Fruit fly (Drosophila melanogaster) whole organism, embryonic: ENCODE data around the gene CNMaR.

ENCODE experiments used
- Antp ChIP-seq: fragments of 200-800 bp; sonication (Bioruptor generic); optimal IDR thresholded peaks from 3 replicates; lab custom pipeline; 2016; ENCODE audit warnings: missing biosample characterization, missing genetic modification characterization
- Atf3 ChIP-seq: fragments of 200-800 bp; sonication (Bioruptor generic); optimal IDR thresholded peaks from 3 replicates; lab custom pipeline; 2016; ENCODE audit warnings: missing biosample characterization, missing genetic modification characterization
- BEAF-32 ChIP-seq: fragments of 200-800 bp; sonication (Bioruptor generic); optimal IDR thresholded peaks from 3 replicates; lab custom pipeline; 2017; ENCODE audit warnings: missing biosample characterization, missing genetic modification characterization, mild to moderate bottlenecking, moderate library complexity, missing genetic modification reagents
- Bteb2 ChIP-seq: fragments of 200-800 bp; sonication (Bioruptor generic); optimal IDR thresholded peaks from 2 replicates; lab custom pipeline; 2016; ENCODE audit warnings: missing biosample characterization, missing genetic modification characterization
- C15 ChIP-seq: fragments of 200-800 bp; sonication (Bioruptor generic); IDR thresholded peaks from 3 replicates; pipeline ENCODE4 v1.3.6; 2022; ENCODE audit warnings: missing biosample characterization, missing genetic modification characterization
- CG10366 ChIP-seq: fragments of 200-800 bp; sonication (Bioruptor generic); IDR thresholded peaks from 2 replicates; pipeline ENCODE4 v1.3.6; 2022; ENCODE audit warnings: missing biosample characterization, missing genetic modification characterization
- CG10979 ChIP-seq: fragments of 200-800 bp; sonication (Bioruptor generic); optimal IDR thresholded peaks from 2 replicates; lab custom pipeline; 2018; ENCODE audit warnings: missing biosample characterization, mild to moderate bottlenecking, missing genetic modification characterization, moderate library complexity
- CG11723 ChIP-seq: fragments of 200-800 bp; sonication (Bioruptor generic); optimal IDR thresholded peaks from 2 replicates; lab custom pipeline; 2017; ENCODE audit warnings: missing biosample characterization, mild to moderate bottlenecking, missing genetic modification characterization
- CG14667 ChIP-seq: fragments of 200-800 bp; sonication (Bioruptor generic); IDR thresholded peaks from 2 replicates; pipeline ENCODE4 v1.3.6; 2022; ENCODE audit warnings: missing biosample characterization, missing genetic modification characterization
- CG14965 ChIP-seq: fragments of 200-800 bp; sonication (Bioruptor generic); optimal IDR thresholded peaks from 2 replicates; lab custom pipeline; 2016; ENCODE audit warnings: missing biosample characterization, missing genetic modification characterization, borderline replicate concordance
- CG15011 ChIP-seq: fragments of 200-800 bp; sonication (Bioruptor generic); optimal IDR thresholded peaks from 3 replicates; lab custom pipeline; 2018; ENCODE audit warnings: missing biosample characterization, mild to moderate bottlenecking, missing genetic modification characterization
- CG32767 ChIP-seq: fragments of 200-800 bp; sonication (Bioruptor generic); IDR thresholded peaks from 2 replicates; pipeline ENCODE4 v1.3.6; 2022; ENCODE audit warnings: missing biosample characterization, missing genetic modification characterization
- CG4424 ChIP-seq: fragments of 200-800 bp; sonication (Bioruptor generic); optimal IDR thresholded peaks from 3 replicates; lab custom pipeline; 2016; ENCODE audit warnings: missing biosample characterization, missing genetic modification characterization
- CG4617 ChIP-seq: fragments of 200-800 bp; sonication (Bioruptor generic); optimal IDR thresholded peaks from 3 replicates; lab custom pipeline; 2016; ENCODE audit warnings: missing biosample characterization, missing genetic modification characterization, borderline replicate concordance
- CG4707 ChIP-seq: fragments of 200-800 bp; sonication (Bioruptor generic); optimal IDR thresholded peaks from 2 replicates; lab custom pipeline; 2018; ENCODE audit warnings: missing biosample characterization, mild to moderate bottlenecking, missing genetic modification characterization, moderate library complexity
- CG7357 ChIP-seq: fragments of 200-800 bp; sonication (Bioruptor generic); IDR thresholded peaks from 3 replicates; pipeline ENCODE4 v1.3.6; 2022; ENCODE audit warnings: missing biosample characterization, missing genetic modification characterization
- CG8089 ChIP-seq: fragments of 200-800 bp; sonication (Bioruptor generic); optimal IDR thresholded peaks from 3 replicates; lab custom pipeline; 2016; ENCODE audit warnings: missing biosample characterization, missing genetic modification characterization
- Deaf1 ChIP-seq: fragments of 200-800 bp; optimal IDR thresholded peaks from 3 replicates; lab custom pipeline; 2019; ENCODE audit warnings: missing biosample characterization, mild to moderate bottlenecking, missing genetic modification characterization, moderate library complexity
- Dek ChIP-seq: fragments of 200-800 bp; sonication (Bioruptor generic); optimal IDR thresholded peaks from 3 replicates; lab custom pipeline; 2019; ENCODE audit warnings: missing biosample characterization, mild to moderate bottlenecking, missing genetic modification characterization, moderate library complexity
- Dll ChIP-seq: fragments of 200-800 bp; sonication (Bioruptor generic); IDR thresholded peaks from 4 replicates; pipeline ENCODE4 v1.3.6; 2022; ENCODE audit warnings: missing biosample characterization, missing genetic modification characterization; ENCODE audit not compliant: partially characterized antibody
- Gsc ChIP-seq: fragments of 200-800 bp; sonication (Bioruptor generic); IDR thresholded peaks from 2 replicates; pipeline ENCODE4 v1.3.6; 2022; ENCODE audit warnings: missing biosample characterization, missing genetic modification characterization
- Hmx ChIP-seq: fragments of 200-800 bp; sonication (Bioruptor generic); optimal IDR thresholded peaks from 2 replicates; lab custom pipeline; 2016; ENCODE audit warnings: missing biosample characterization, missing genetic modification characterization
- Lpt ChIP-seq: fragments of >200 bp; optimal IDR thresholded peaks from 2 replicates; lab custom pipeline; 2018; ENCODE audit warnings: missing biosample characterization, missing genetic modification characterization
- NC2α ChIP-seq: fragments of 200-800 bp; sonication (Bioruptor generic); optimal IDR thresholded peaks from 2 replicates; lab custom pipeline; 2016; ENCODE audit warnings: missing biosample characterization, missing genetic modification characterization
- Nf-YC ChIP-seq: fragments of 200-800 bp; optimal IDR thresholded peaks from 3 replicates; lab custom pipeline; 2019; ENCODE audit warnings: missing biosample characterization, mild to moderate bottlenecking, missing genetic modification characterization, moderate library complexity
- NfI ChIP-seq: fragments of 200-800 bp; sonication (Bioruptor generic); optimal IDR thresholded peaks from 3 replicates; lab custom pipeline; 2018; ENCODE audit warnings: missing biosample characterization, mild to moderate bottlenecking, missing genetic modification characterization, moderate library complexity
- Ptx1 ChIP-seq: fragments of 200-800 bp; sonication (Bioruptor generic); IDR thresholded peaks from 2 replicates; pipeline ENCODE4 v1.3.6; 2022; ENCODE audit warnings: missing biosample characterization, missing genetic modification characterization
- Scr ChIP-seq: fragments of 200-800 bp; sonication (Bioruptor generic); IDR thresholded peaks from 2 replicates; pipeline ENCODE4 v1.3.6; 2022; ENCODE audit warnings: missing biosample characterization, missing genetic modification characterization; ENCODE audit not compliant: partially characterized antibody
- Sry-δ ChIP-seq: fragments of 200-800 bp; sonication (Bioruptor generic); optimal IDR thresholded peaks from 2 replicates; lab custom pipeline; 2016; ENCODE audit warnings: missing biosample characterization, missing genetic modification characterization
- Tbp ChIP-seq: fragments of >200 bp; optimal IDR thresholded peaks from 2 replicates; lab custom pipeline; 2018; ENCODE audit warnings: missing biosample characterization, missing genetic modification characterization
- amos ChIP-seq: fragments of 200-800 bp; sonication (Bioruptor generic); IDR thresholded peaks from 2 replicates; pipeline ENCODE4 v1.3.6; 2022; ENCODE audit warnings: missing biosample characterization, missing genetic modification characterization; ENCODE audit not compliant: partially characterized antibody
- dmrt99B ChIP-seq: fragments of 200-800 bp; sonication (Bioruptor generic); optimal IDR thresholded peaks from 2 replicates; lab custom pipeline; 2018; ENCODE audit warnings: missing biosample characterization, mild to moderate bottlenecking, missing genetic modification characterization, moderate library complexity
- dpn ChIP-seq, 2 experiments: fragments of 200-800 bp; sonication (Bioruptor generic); optimal IDR thresholded peaks; 3 replicates each; lab custom pipeline; 2016; ENCODE audit warnings: missing biosample characterization in 2 of 2, missing genetic modification characterization in 2 of 2
- emc ChIP-seq: fragments of 200-800 bp; sonication (Bioruptor generic); optimal IDR thresholded peaks from 2 replicates; lab custom pipeline; 2016; ENCODE audit warnings: missing biosample characterization, missing genetic modification characterization
- exex ChIP-seq: fragments of 200-800 bp; sonication (Bioruptor generic); optimal IDR thresholded peaks from 4 replicates; lab custom pipeline; 2018; ENCODE audit warnings: missing biosample characterization, mild to moderate bottlenecking, missing genetic modification characterization, moderate library complexity
- hth ChIP-seq: fragments of >200 bp; optimal IDR thresholded peaks from 2 replicates; lab custom pipeline; 2017; ENCODE audit warnings: inconsistent platforms
- inv ChIP-seq: fragments of 200-800 bp; sonication (Bioruptor generic); IDR thresholded peaks from 2 replicates; pipeline ENCODE4 v1.3.6; 2022; ENCODE audit warnings: missing biosample characterization, missing genetic modification characterization; ENCODE audit not compliant: partially characterized antibody
- kay ChIP-seq: fragments of 200-800 bp; sonication (Bioruptor generic); optimal IDR thresholded peaks from 2 replicates; lab custom pipeline; 2016; ENCODE audit warnings: missing biosample characterization, missing genetic modification characterization
- knrl ChIP-seq: fragments of 200-800 bp; sonication (Bioruptor generic); IDR thresholded peaks from 3 replicates; pipeline ENCODE4 v1.3.6; 2022; ENCODE audit warnings: missing biosample characterization, missing genetic modification characterization; ENCODE audit not compliant: partially characterized antibody
- lilli ChIP-seq: fragments of 200-800 bp; sonication (Bioruptor generic); optimal IDR thresholded peaks from 3 replicates; lab custom pipeline; 2016; ENCODE audit warnings: missing biosample characterization, missing genetic modification characterization
- mam ChIP-seq: fragments of 200-800 bp; sonication (Bioruptor generic); optimal IDR thresholded peaks from 3 replicates; lab custom pipeline; 2016; ENCODE audit warnings: missing biosample characterization, missing genetic modification characterization
- prd ChIP-seq, 3 experiments: fragments of >200 bp in 2 of 3; fragments of 200-800 bp in 1 of 3; sonication (Bioruptor generic) in 1 of 3; optimal IDR thresholded peaks in 2 of 3; IDR thresholded peaks in 1 of 3; 2 replicates in 2 of 3; 3 replicates in 1 of 3; pipeline versions ENCODE4 v1.3.6 to Lab custom; 2017 to 2022; ENCODE audit warnings: missing biosample characterization in 1 of 3, missing genetic modification characterization in 1 of 3
- psq ChIP-seq: fragments of 200-800 bp; sonication (Bioruptor generic); optimal IDR thresholded peaks from 2 replicates; lab custom pipeline; 2017; ENCODE audit warnings: missing biosample characterization, missing genetic modification characterization
- row ChIP-seq: fragments of 200-800 bp; sonication (Bioruptor generic); IDR thresholded peaks from 3 replicates; pipeline ENCODE4 v1.3.6; 2022; ENCODE audit warnings: missing biosample characterization, missing genetic modification characterization
- sens-2 ChIP-seq: fragments of 200-800 bp; sonication (Bioruptor generic); IDR thresholded peaks from 2 replicates; pipeline ENCODE4 v1.3.6; 2022; ENCODE audit warnings: missing biosample characterization, missing genetic modification characterization
- slou ChIP-seq: fragments of 200-800 bp; sonication (Bioruptor generic); optimal IDR thresholded peaks from 3 replicates; lab custom pipeline; 2016; ENCODE audit warnings: missing biosample characterization, missing genetic modification characterization
- tap ChIP-seq: fragments of 200-800 bp; optimal IDR thresholded peaks from 3 replicates; lab custom pipeline; 2019; ENCODE audit warnings: missing biosample characterization, mild to moderate bottlenecking, missing genetic modification characterization, moderate library complexity
- zfh2 ChIP-seq: fragments of 200-800 bp; sonication (Bioruptor generic); optimal IDR thresholded peaks from 2 replicates; lab custom pipeline; 2016; ENCODE audit warnings: missing biosample characterization, missing genetic modification characterization

Gene CNMaR

dm6 chr3L:9696650-9697526 lies 53.0 kb downstream of the CNMaR start, which contains the start of gene Prps (continued):
- TF ChIP-seq sens-2 (peak; percentile 58), Lpt (GFP tag; lab: Kevin White, UChicago) (no peak), exex (peak; percentile 60), Bteb2 (GFP tag; lab: Kevin White, UChicago) (peak; percentile 63), CG14965 (GFP tag; lab: Kevin White, UChicago) (no peak), CG8089 (GFP tag; lab: Kevin White, UChicago) (peak; percentile 59), CG10366 (GFP tag; lab: Robert Waterston, UW) (peak; percentile 56; the same call in 1 of the 2 replicates), CG4617 (GFP tag; lab: Kevin White, UChicago) (peak; percentile 17), Antp (GFP tag; lab: Kevin White, UChicago) (peak; percentile 88), psq (peak; percentile 63), mam (GFP tag; lab: Kevin White, UChicago) (peak; percentile 88), kay (GFP tag; lab: Kevin White, UChicago) (peak; percentile 75), row (GFP tag; lab: Robert Waterston, UW) (peak; percentile 98), CG7357 (GFP tag; lab: Robert Waterston, UW) (peak; percentile 60; the same call in 1 of the 3 replicates), CG14667 (peak; percentile 58), knrl (GFP tag; lab: Robert Waterston, UW) (no peak), tap (tag; lab: Kevin White, UChicago) (peak; percentile 76), CG4424 (peak; percentile 76), CG4707 (GFP tag; lab: Kevin White, UChicago) (no peak), dmrt99B (tag; lab: Kevin White, UChicago) (peak; percentile 85), Deaf1 (tag; lab: Kevin White, UChicago) (peak; percentile 54), Atf3 (GFP tag; lab: Kevin White, UChicago) (peak; percentile 35), Dek (peak; percentile 68), hth (lab: Kevin White, UChicago) (no peak), NfI (peak; percentile 74), Tbp (GFP tag; lab: Kevin White, UChicago) (no peak), C15 (GFP tag; lab: Robert Waterston, UW) (peak; percentile 64; the same call in 1 of the 3 replicates), slou (peak; percentile 8), inv (GFP tag; lab: Robert Waterston, UW) (no peak), Scr (GFP tag; lab: Robert Waterston, UW) (no peak), prd (optimal IDR thresholded peaks at IDR 0.05; lab: Kevin White, UChicago) (no peak), prd (GFP tag; IDR thresholded peaks at IDR 0.05; lab: Robert Waterston, UW) (peak; percentile 81), Sry-δ (GFP tag; lab: Kevin White, UChicago) (peak; percentile 24), Nf-YC (peak; percentile 68), Gsc (no peak), NC2α (GFP tag; lab: Kevin White, UChicago) (peak; percentile 37), lilli (GFP tag; lab: Kevin White, UChicago) (peak; percentile 81), dpn (GFP tag; optimal IDR thresholded peaks at IDR 0.05; lab: Kevin White, UChicago) (peak; percentile 78 to 83), Hmx (GFP tag; lab: Kevin White, UChicago) (no peak), CG11723 (GFP tag; lab: Kevin White, UChicago) (peak; percentile 42), BEAF-32 (GFP tag; lab: Kevin White, UChicago) (no peak), Ptx1 (GFP tag; lab: Robert Waterston, UW) (peak; percentile 76), CG10979 (peak; percentile 71), CG32767 (GFP tag; lab: Robert Waterston, UW) (0 out of 2 replicates have a peak, but pooled peaks have one; percentile 39), emc (peak; percentile 33), zfh2 (peak; percentile 51), CG15011 (GFP tag; lab: Kevin White, UChicago) (peak; percentile 22), amos (no peak), Dll (0 out of 4 replicates have a peak, but pooled peaks have one; percentile 30)
